Worm (Caenorhabditis elegans): ENCODE data around the gene srlf-24.

The srlf-24 gene

ce11 chrIV:11097795-11098194 is 7.8 kb downstream of the srlf-24 start, which contains the start of gene M7.12:
M7.12 (minus strand) TSS chrIV:11097982.
- TF ChIP-seq him-1 (tag; optimal IDR thresholded peaks at IDR 0.05) (no peak), W03F9.2 (tag; optimal IDR thresholded peaks at IDR 0.05) (no peak), dao-5 (tag; optimal IDR thresholded peaks at IDR 0.05) (no peak)

- TF ChIP-seq dao-5 (tag; optimal IDR thresholded peaks at IDR 0.05) (no peak), him-1 (tag; optimal IDR thresholded peaks at IDR 0.05) (no peak), W03F9.2 (tag; optimal IDR thresholded peaks at IDR 0.05) (no peak)
These were observed 10.7 kb downstream of the srlf-24 start, which contains the start of gene M7.8 for ce11 chrIV:11094974-11095373. M7.8 (minus strand) TSS chrIV:11095085.

ce11 chrIV:11094052-11094451 is 11.6 kb downstream of the srlf-24 start:
- no peak for TF ChIP-seq W03F9.2 (tag; optimal IDR thresholded peaks at IDR 0.05)
- TF ChIP-seq him-1 (tag; optimal IDR thresholded peaks at IDR 0.05), result no peak
- no peak for TF ChIP-seq dao-5 (tag; optimal IDR thresholded peaks at IDR 0.05)

ce11 chrIV:11092502-11093080 is 13.0 kb downstream of the srlf-24 start, which contains the start of gene bcc-1:
bcc-1 (minus strand) TSS chrIV:11092552.
- TF ChIP-seq dao-5 (tag; optimal IDR thresholded peaks at IDR 0.05) (no peak), him-1 (tag; optimal IDR thresholded peaks at IDR 0.05) (no peak)

ce11 chrIV:11089527-11089926 is 16.1 kb downstream of the srlf-24 start, which contains the start of gene M7.7:
M7.7 (plus strand) TSS chrIV:11089827.
- TF ChIP-seq dao-5 (tag; optimal IDR thresholded peaks at IDR 0.05), result no peak
- TF ChIP-seq him-1 (tag; optimal IDR thresholded peaks at IDR 0.05), result no peak
- TF ChIP-seq W03F9.2 (tag; optimal IDR thresholded peaks at IDR 0.05), result no peak

- TF ChIP-seq W03F9.2 (tag; optimal IDR thresholded peaks at IDR 0.05), result no peak
- TF ChIP-seq him-1 (tag; optimal IDR thresholded peaks at IDR 0.05), result no peak
- TF ChIP-seq dao-5 (tag; optimal IDR thresholded peaks at IDR 0.05), result no peak
These were observed 22.0 kb downstream of the srlf-24 start, which contains the start of gene klc-1 for ce11 chrIV:11083609-11084008. klc-1 (plus strand) TSS chrIV:11083735.

ce11 chrIV:11082789-11083235 is 22.8 kb downstream of the srlf-24 start:
- TF ChIP-seq W03F9.2 (tag; optimal IDR thresholded peaks at IDR 0.05) (peak; percentile 70), him-1 (tag; optimal IDR thresholded peaks at IDR 0.05) (peak; percentile 90), dao-5 (tag; optimal IDR thresholded peaks at IDR 0.05) (peak; percentile 52)

ce11 chrIV:11082153-11082552 is 23.5 kb downstream of the srlf-24 start, which contains the start of gene let-70:
let-70 (minus strand) TSS chrIV:11082253.
- TF ChIP-seq W03F9.2 (tag; optimal IDR thresholded peaks at IDR 0.05), result no peak
- TF ChIP-seq dao-5 (tag; optimal IDR thresholded peaks at IDR 0.05), result no peak
- no peak for TF ChIP-seq him-1 (tag; optimal IDR thresholded peaks at IDR 0.05)

- TF ChIP-seq W03F9.2 (tag; optimal IDR thresholded peaks at IDR 0.05) (no peak), dao-5 (tag; optimal IDR thresholded peaks at IDR 0.05) (no peak), him-1 (tag; optimal IDR thresholded peaks at IDR 0.05) (no peak)
These were observed 24.8 kb downstream of the srlf-24 start, which contains the start of gene atg-7 for ce11 chrIV:11080823-11081285. atg-7 (minus strand) TSS chrIV:11081055.

ce11 chrIV:11078482-11078881 is 27.1 kb downstream of the srlf-24 start, which contains the start of gene Y5F2A.4:
Y5F2A.4 (minus strand) TSS chrIV:11078582.
- TF ChIP-seq him-1 (tag; optimal IDR thresholded peaks at IDR 0.05) (no peak), dao-5 (tag; optimal IDR thresholded peaks at IDR 0.05) (no peak), W03F9.2 (tag; optimal IDR thresholded peaks at IDR 0.05) (no peak)

- no peak for TF ChIP-seq him-1 (tag; optimal IDR thresholded peaks at IDR 0.05)
- no peak for TF ChIP-seq W03F9.2 (tag; optimal IDR thresholded peaks at IDR 0.05)
- TF ChIP-seq dao-5 (tag; optimal IDR thresholded peaks at IDR 0.05), result no peak
These were observed 37.3 kb downstream of the srlf-24 start for ce11 chrIV:11068314-11068713.

ce11 chrIV:11067003-11067402 is 38.6 kb downstream of the srlf-24 start, which contains the start of gene ttr-17:
ttr-17 (minus strand) TSS chrIV:11067026.
- TF ChIP-seq him-1 (tag; optimal IDR thresholded peaks at IDR 0.05) (no peak), W03F9.2 (tag; optimal IDR thresholded peaks at IDR 0.05) (no peak), dao-5 (tag; optimal IDR thresholded peaks at IDR 0.05) (no peak)

- no peak for TF ChIP-seq dao-5 (tag; optimal IDR thresholded peaks at IDR 0.05)
- no peak for TF ChIP-seq him-1 (tag; optimal IDR thresholded peaks at IDR 0.05)
These were observed 41.7 kb downstream of the srlf-24 start, which contains the start of gene ttr-16 for ce11 chrIV:11063962-11064361. ttr-16 (minus strand) TSS chrIV:11064137.

- TF ChIP-seq dao-5 (tag; optimal IDR thresholded peaks at IDR 0.05), result no peak
- no peak for TF ChIP-seq him-1 (tag; optimal IDR thresholded peaks at IDR 0.05)
These were observed 42.5 kb downstream of the srlf-24 start for ce11 chrIV:11062984-11063613.
